Fruit fly (Drosophila melanogaster): ENCODE measurements around the gene CG5157.

Gene CG5157

DNA sequence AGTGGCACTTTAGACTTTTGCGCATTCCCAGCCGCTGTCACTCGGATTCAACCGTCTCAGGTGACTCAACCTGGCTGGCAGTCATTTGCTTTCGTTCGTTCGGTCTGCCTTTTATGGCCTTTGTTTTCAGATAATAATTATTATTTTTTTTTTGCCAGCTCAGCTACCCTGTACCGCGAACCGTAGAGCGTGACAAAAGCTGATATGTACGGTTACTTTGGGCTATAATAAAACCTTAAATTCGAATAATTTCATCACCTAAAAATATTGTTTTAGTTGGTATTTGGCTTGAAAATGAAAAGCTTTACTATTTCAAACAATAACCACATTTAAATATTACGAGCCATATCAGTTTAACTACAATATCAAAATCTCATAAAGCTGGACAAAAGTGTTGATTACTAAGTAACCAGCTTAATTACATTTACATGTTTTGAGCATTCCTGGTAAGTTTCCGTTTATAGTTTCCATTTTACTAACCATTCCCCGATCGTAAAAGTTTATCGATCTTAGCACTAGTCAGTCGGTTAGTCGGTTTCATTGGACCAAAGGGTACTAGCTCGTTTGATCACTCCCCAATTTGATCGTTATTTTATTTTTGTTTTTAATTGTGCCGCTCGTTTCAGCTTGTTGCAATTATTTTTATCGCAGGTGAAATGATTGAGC is 13.3 kb upstream of the CG5157 start:
- TF ChIP-seq psq (optimal IDR thresholded peaks at IDR 0.05) (no peak), pan (optimal IDR thresholded peaks at IDR 0.05) (peak; percentile 55)

DNA sequence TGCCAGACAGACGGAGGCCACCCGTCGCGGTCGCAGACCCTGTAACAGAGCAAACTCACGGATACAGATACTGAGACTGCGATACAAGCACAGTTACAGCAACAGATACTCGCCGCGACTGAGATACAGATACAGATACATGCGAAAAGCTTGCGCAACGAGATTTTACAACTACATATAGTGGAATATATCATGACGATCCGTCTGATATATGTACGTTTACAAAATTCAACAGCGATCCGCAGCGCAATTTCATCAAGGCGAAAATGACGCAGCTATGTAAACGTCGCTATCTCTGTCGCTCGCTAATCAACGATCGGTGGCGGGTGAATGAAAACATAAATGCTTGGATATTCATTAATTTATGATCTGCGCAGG is 12.5 kb upstream of the CG5157 start:
- TF ChIP-seq pan (optimal IDR thresholded peaks at IDR 0.05), result no peak

DNA sequence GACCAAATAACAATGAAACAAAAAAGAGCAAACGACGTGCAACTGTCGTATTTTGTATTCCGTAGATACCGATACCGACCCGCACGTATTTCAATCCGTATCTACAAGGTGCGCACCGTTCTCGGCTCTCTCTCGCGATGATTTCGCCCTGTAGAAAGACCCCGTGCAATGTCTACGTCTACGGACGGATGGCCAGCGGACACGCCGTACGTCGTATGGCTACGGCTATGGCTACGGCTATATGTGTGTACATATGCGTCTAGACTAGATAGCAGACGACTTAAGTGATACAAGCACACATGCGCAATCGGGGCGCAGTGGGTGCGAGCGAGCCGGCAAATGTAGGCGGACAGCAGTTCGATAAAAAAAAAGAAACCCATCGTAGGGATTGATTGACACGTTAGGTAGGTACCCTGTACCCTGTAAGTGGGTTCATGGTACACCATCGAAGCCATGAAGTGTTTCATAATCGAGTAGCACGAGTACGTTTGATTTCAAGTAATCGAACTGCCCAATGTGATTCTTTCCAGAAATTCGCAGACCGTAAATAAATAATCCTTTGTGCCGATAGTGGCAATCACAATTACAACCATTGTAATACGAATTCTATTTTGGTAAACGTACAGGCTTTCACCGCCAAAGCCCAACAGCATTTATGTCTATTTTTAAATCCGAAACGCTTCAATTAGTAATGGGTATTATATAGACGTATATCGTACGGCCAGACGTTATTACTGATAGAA is 11.9 kb upstream of the CG5157 start:
- TF ChIP-seq pan (optimal IDR thresholded peaks at IDR 0.05) (peak; percentile 76), usp (GFP tag; optimal IDR thresholded peaks at IDR 0.05) (no peak)

DNA sequence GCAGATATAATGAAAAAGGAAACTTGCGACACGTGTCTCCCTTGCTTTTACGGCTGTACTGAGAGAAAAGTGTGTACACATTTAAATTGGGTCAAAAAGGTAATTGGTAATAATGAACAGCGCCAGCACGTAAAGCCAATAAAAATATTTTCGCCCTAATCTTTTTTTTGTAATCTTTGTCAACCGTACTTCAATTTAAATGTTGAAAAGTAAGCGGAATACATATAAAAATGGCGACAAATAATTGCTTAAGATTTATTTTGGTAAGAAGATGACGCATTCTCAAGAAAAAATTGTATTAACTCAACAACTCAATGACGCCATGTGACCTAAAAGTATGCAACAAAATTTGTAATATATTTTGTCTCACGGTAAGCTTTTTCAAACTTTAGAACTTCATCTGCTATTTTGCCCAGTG is 10.1 kb upstream of the CG5157 start:
- no peak for TF ChIP-seq Dll (optimal IDR thresholded peaks at IDR 0.05)
- no peak for TF ChIP-seq pan (optimal IDR thresholded peaks at IDR 0.05)
- no peak for TF ChIP-seq CG8478 (optimal IDR thresholded peaks at IDR 0.05)
- no peak for TF ChIP-seq usp (GFP tag; optimal IDR thresholded peaks at IDR 0.05)
- TF ChIP-seq EcR (GFP tag; optimal IDR thresholded peaks at IDR 0.05), result no peak
- TF ChIP-seq psq (optimal IDR thresholded peaks at IDR 0.05), result no peak

DNA sequence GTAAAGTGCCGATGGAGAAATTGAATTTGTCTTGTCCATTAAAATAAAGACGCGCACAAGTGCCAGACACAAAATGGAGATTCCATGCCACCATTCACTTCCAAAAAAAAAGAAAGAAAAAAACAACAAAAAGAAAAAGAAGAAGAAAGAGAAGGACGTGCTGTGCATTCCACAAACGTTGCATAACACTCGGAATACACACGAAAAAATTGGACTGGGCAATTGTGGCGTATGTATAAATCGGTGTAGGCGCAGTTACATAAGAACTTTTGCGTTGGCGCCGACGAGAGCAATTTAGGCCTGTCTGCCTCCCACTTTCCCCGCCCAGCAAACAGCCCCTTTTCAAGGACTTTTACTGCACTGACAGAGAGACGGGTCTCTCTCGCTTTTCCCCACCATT is 9.6 kb upstream of the CG5157 start:
- no peak for TF ChIP-seq EcR (GFP tag; optimal IDR thresholded peaks at IDR 0.05)

DNA sequence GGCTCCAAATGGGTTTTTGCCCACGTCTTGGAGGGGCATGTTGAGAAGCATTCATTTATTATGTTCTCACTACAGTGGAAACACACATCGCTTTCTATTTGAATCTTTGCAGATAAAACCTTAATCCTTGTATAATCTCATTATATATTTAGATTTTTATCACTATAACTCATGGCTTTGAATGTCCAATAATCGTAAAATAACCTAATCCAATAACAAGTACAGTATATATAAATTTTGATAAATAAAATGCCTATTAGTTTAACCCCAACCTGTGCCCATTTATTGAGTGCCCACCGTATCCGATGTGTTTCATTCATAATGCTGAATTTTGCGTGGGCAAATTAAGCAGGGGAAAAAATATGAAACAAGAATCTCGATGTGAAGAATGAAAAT is 8.9 kb upstream of the CG5157 start:
- TF ChIP-seq pan (optimal IDR thresholded peaks at IDR 0.05) (no peak), EcR (GFP tag; optimal IDR thresholded peaks at IDR 0.05) (no peak), usp (GFP tag; optimal IDR thresholded peaks at IDR 0.05) (no peak), psq (optimal IDR thresholded peaks at IDR 0.05) (no peak), CG8478 (optimal IDR thresholded peaks at IDR 0.05) (no peak), Dll (optimal IDR thresholded peaks at IDR 0.05) (no peak)

DNA sequence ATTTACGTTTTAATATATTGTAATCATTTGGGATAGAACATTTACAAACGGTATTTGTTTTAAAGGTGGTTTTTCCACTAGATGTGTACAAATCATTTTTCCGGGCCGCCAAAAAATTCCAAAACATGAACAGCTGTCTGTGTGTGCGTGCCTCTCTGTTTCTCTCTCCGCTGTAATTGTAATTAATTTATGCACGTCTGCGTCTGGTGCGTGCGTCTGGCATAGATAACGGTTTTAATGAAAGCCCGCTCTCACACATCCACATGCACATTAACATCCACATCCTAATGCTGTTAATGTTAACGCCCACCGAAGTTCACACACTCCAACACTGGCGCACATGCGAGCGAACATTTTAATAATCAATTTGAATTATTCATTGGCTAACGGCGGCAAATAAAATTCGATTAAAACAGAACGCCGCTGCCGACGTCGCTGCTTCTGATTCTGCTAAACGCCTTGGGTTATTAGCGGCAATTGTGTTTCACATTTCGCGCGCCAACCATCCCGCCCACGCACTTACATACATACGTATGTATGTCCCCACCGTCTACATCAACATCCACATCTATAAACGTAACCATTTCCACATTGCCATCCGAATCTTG is 8.4 kb upstream of the CG5157 start:
- TF ChIP-seq usp (GFP tag; optimal IDR thresholded peaks at IDR 0.05) (no peak), EcR (GFP tag; optimal IDR thresholded peaks at IDR 0.05) (no peak), pan (optimal IDR thresholded peaks at IDR 0.05) (no peak), CG8478 (optimal IDR thresholded peaks at IDR 0.05) (no peak), Dll (optimal IDR thresholded peaks at IDR 0.05) (no peak), psq (optimal IDR thresholded peaks at IDR 0.05) (no peak)

DNA sequence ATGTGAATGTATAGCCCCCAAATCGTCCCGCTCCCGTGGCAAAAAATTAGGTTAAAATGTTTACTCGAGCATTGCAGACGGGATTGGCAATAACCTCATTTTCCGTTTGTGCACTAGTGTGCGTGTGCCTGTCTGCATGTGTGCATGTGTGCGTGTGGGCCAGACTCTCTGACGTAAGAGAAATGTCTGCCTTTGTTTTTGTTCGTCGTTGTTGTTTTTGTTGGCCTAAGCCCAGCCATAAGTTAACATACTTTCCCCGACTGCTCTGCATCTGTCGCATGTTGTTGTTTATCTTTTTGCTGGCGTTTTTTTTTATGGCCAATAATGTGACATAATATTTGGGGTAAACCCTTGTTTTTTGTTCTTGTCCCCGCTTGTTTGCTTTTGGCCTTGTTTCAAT is 7.6 kb upstream of the CG5157 start:
- TF ChIP-seq EcR (GFP tag; optimal IDR thresholded peaks at IDR 0.05), result no peak
- TF ChIP-seq Dll (optimal IDR thresholded peaks at IDR 0.05), result no peak
- no peak for TF ChIP-seq pan (optimal IDR thresholded peaks at IDR 0.05)
- no peak for TF ChIP-seq CG8478 (optimal IDR thresholded peaks at IDR 0.05)
- TF ChIP-seq usp (GFP tag; optimal IDR thresholded peaks at IDR 0.05), result no peak
- no peak for TF ChIP-seq psq (optimal IDR thresholded peaks at IDR 0.05)

DNA sequence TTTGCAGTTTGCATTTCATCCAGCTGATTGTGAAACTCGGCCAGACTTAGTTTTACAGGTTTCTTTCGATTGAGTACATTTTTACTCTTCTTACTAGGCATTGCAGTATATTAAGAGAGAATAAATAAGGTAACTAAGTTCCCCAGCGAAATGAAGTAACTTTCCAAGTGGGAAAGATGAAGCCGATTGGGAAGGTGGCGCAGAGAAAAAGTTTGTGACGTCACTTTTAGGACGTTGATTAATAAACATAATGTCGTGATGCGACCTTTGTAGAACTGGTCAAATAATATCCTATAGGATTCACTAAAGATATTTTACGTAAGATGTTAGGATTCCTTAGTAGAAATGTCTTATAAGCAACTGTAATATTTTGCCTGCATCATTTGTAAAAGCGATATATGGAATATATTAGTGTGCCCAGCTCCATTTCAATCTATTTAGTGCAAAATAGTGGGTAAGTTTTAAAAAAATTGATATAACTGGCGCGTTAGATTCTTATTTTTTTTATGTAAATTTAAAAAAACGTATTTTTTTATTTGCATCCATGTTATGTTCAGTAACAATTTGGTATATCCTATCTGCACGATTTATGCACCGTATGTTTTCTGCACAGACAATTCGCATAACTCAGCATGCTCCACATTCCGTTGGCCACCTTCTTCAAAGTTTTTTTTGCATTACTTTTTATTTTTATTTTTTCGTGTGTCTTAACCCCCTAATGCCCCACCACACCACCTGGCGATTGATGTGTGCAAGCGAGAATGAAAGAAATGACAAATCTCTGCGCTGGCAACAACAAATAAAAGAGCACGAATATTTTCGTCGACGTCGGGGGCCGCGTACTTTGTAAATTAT is 6.2 kb upstream of the CG5157 start, which contains the start of gene CG32152:
Gene CG32152, minus strand, starts transcription at position 352 of the 855 bp plus-strand sequence.
- TF ChIP-seq CG8478 (optimal IDR thresholded peaks at IDR 0.05) (no peak), psq (optimal IDR thresholded peaks at IDR 0.05) (no peak), EcR (GFP tag; optimal IDR thresholded peaks at IDR 0.05) (no peak), usp (GFP tag; optimal IDR thresholded peaks at IDR 0.05) (no peak), pan (optimal IDR thresholded peaks at IDR 0.05) (no peak), Dll (optimal IDR thresholded peaks at IDR 0.05) (no peak)

DNA sequence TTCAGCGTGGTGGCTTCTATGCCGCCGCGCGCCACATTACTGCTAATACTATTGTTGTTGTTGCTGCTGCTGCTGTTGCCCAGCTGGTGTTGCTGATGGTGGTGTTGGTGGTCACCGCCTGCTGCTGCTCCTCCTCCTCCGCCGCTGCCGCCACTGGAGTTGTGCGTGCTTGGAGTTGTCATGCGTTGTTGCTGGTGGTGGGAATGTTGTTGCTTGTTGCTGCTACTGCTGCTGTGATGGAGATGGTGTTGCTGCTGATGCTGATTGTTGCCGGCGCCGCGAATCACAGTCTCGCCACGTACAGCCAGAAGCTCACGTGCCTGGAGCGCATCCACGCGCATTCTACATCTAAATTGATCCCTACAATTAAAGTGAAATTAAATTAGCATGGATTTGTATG is 3.9 kb upstream of the CG5157 start:
- no peak for TF ChIP-seq EcR (GFP tag; optimal IDR thresholded peaks at IDR 0.05)
- no peak for TF ChIP-seq Dll (optimal IDR thresholded peaks at IDR 0.05)
- no peak for TF ChIP-seq usp (GFP tag; optimal IDR thresholded peaks at IDR 0.05)
- TF ChIP-seq psq (optimal IDR thresholded peaks at IDR 0.05), result no peak
- no peak for TF ChIP-seq pan (optimal IDR thresholded peaks at IDR 0.05)
- TF ChIP-seq CG8478 (optimal IDR thresholded peaks at IDR 0.05), result no peak

DNA sequence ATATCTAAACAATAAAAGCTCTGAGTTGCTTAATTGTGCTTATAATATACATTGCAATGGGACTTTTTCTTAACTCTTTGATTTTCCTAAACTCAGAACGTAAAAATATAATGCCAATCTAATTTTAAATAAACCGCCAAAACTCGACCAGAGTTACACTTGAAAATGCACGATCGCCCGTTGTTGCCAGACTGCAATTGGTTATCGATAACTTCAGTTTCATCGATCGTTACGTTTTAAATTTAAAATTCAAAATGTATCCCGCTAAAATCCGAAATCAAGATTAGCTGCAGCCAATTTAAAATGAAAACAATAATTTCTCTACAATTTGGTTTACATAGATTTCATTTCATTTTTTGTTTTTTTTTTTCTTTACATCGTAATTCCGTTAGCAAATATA is 1.5 kb upstream of the CG5157 start:
- TF ChIP-seq CG8478 (optimal IDR thresholded peaks at IDR 0.05) (no peak), psq (optimal IDR thresholded peaks at IDR 0.05) (no peak), EcR (GFP tag; optimal IDR thresholded peaks at IDR 0.05) (no peak), usp (GFP tag; optimal IDR thresholded peaks at IDR 0.05) (no peak), pan (optimal IDR thresholded peaks at IDR 0.05) (no peak), Dll (optimal IDR thresholded peaks at IDR 0.05) (no peak)

DNA sequence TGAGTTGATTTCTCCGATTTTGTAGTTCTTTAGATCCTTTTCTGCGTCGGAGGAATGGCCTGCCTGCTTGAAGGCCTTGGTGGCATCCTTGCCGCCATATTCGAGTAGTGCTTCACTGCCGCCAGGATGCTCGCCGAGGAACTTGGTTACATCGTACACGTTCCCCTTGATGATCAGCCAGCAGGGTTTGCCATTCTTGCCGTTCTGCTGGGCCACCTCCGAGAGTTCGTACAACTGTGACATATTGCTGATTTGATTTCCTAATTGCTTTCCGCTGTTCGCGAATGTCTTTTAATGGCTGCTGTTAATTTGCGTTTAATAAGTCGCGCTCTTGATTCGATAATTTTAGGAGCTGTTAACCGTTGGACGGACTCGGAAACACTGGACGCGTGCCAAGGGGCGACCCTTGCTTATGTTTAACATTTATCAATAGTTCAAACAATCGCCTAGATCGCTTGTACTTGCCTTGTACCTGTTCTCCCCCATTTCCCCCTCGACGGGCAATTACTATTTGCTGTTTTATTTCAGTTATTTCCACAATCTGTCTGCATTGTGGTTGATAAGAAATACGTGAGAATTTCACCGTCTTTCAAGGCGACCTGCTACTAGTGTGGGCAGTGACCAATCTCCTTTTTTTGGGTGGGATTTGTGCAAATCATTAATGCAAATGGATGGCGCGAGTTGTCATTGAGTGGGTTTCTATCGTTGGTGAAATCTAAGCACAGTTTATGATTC is 693 bp downstream of the CG5157 start:
- TF ChIP-seq CG8478 (optimal IDR thresholded peaks at IDR 0.05) (no peak), Dll (optimal IDR thresholded peaks at IDR 0.05) (no peak), EcR (GFP tag; optimal IDR thresholded peaks at IDR 0.05) (no peak), usp (GFP tag; optimal IDR thresholded peaks at IDR 0.05) (no peak), pan (optimal IDR thresholded peaks at IDR 0.05) (no peak)

Data from whole organism.